Comparison of ENCODE assay signal across 1 fruit fly cellular context in genomic region chr3R:7981396-7981795, dm6.
TF ChIP-seq lines count a peak whose summit lies in the region.

No protein-coding gene starts in this region.

TF ChIP-seq in whole organism, embryonic, 481 proteins besides CTCF, POLR2A, EP300 and RAD21 (continued from another document):
- TF ChIP-seq schlank (tag; optimal IDR thresholded peaks at IDR 0.05; lab: Kevin White, UChicago) (no peak), pita (GFP tag; optimal IDR thresholded peaks at IDR 0.05; lab: Kevin White, UChicago) (peak; percentile 2), CG15601 (tag; optimal IDR thresholded peaks at IDR 0.05; lab: Kevin White, UChicago) (peak; percentile 18), CG18619 (GFP tag; optimal IDR thresholded peaks at IDR 0.05; lab: Kevin White, UChicago) (no peak), CG2712 (tag; optimal IDR thresholded peaks at IDR 0.05; lab: Kevin White, UChicago) (peak; percentile 25), Sry-δ (GFP tag; optimal IDR thresholded peaks at IDR 0.05; lab: Kevin White, UChicago) (no peak), stwl (tag; optimal IDR thresholded peaks at IDR 0.05; lab: Kevin White, UChicago) (peak; percentile 47), HmgZ (tag; optimal IDR thresholded peaks at IDR 0.05; lab: Kevin White, UChicago) (peak; percentile 8), dati (GFP tag; IDR thresholded peaks at IDR 0.05; lab: Robert Waterston, UW) (no peak), CG2199 (GFP tag; IDR thresholded peaks at IDR 0.05; lab: Robert Waterston, UW) (peak; percentile 90), grau (tag; optimal IDR thresholded peaks at IDR 0.05; lab: Kevin White, UChicago) (peak; percentile 12), sens (GFP tag; lab: Kevin White, UChicago) (peak; percentile 7), Lhr (GFP tag; optimal IDR thresholded peaks at IDR 0.05; lab: Kevin White, UChicago) (peak; percentile 67), chif (GFP tag; optimal IDR thresholded peaks at IDR 0.05; lab: Kevin White, UChicago) (no peak), CG17829 (tag; optimal IDR thresholded peaks at IDR 0.05; lab: Kevin White, UChicago) (peak; percentile 31), CoRest (tag; optimal IDR thresholded peaks at IDR 0.05; lab: Kevin White, UChicago) (peak; percentile 8), CG17361 (GFP tag; IDR thresholded peaks at IDR 0.05; lab: Robert Waterston, UW) (peak; percentile 35; the same call in 1 of the 3 replicates), kay (GFP tag; optimal IDR thresholded peaks at IDR 0.05; lab: Kevin White, UChicago) (no peak), CG1603 (tag; optimal IDR thresholded peaks at IDR 0.05; lab: Kevin White, UChicago) (peak; percentile 16), CG10979 (tag; optimal IDR thresholded peaks at IDR 0.05; lab: Kevin White, UChicago) (peak; percentile 10), Myb (GFP tag; optimal IDR thresholded peaks at IDR 0.05; lab: Kevin White, UChicago) (no peak), CG14710 (tag; optimal IDR thresholded peaks at IDR 0.05; lab: Kevin White, UChicago) (no peak), Six4 (GFP tag; optimal IDR thresholded peaks at IDR 0.05; lab: Kevin White, UChicago) (no peak), Kr (GFP tag; optimal IDR thresholded peaks at IDR 0.05; lab: Kevin White, UChicago) (no peak), CG17912 (GFP tag; optimal IDR thresholded peaks at IDR 0.05; lab: Kevin White, UChicago) (no peak), CG18262 (tag; optimal IDR thresholded peaks at IDR 0.05; lab: Kevin White, UChicago) (peak; percentile 22), ssp (GFP tag; IDR thresholded peaks at IDR 0.05; lab: Robert Waterston, UW) (no peak), trem (tag; optimal IDR thresholded peaks at IDR 0.05; lab: Kevin White, UChicago) (peak; percentile 15), hth (optimal IDR thresholded peaks at IDR 0.05; lab: Kevin White, UChicago) (no peak), CG18599 (GFP tag; optimal IDR thresholded peaks at IDR 0.05; lab: Kevin White, UChicago) (no peak), sna (GFP tag; IDR thresholded peaks at IDR 0.05; lab: Robert Waterston, UW; ENCODE audit: partially characterized antibody) (no peak)
